Worm (Caenorhabditis elegans): ENCODE results near the gene pyp-1.

Gene pyp-1

ce11 chrIV:9989416-9989815, 9.3 kb downstream of the pyp-1 start:
- TF ChIP-seq lsy-12 (tag; optimal IDR thresholded peaks at IDR 0.05) (peak; percentile 12), tbx-2 (tag; optimal IDR thresholded peaks at IDR 0.05) (no peak), nhr-237 (tag; optimal IDR thresholded peaks at IDR 0.05) (no peak), nhr-77 (tag; optimal IDR thresholded peaks at IDR 0.05) (no peak), elt-2 (tag; optimal IDR thresholded peaks at IDR 0.05) (peak; percentile 2), sea-2 (GFP tag; optimal IDR thresholded peaks at IDR 0.05) (no peak), ztf-4 (tag; optimal IDR thresholded peaks at IDR 0.05) (no peak), lin-39 (tag; optimal IDR thresholded peaks at IDR 0.05) (no peak)

ce11 chrIV:9982895-9983294, 15.8 kb downstream of the pyp-1 start, which contains the start of gene mam-2:
Gene mam-2 (plus strand): TSS chrIV:9983195.
- TF ChIP-seq daf-12 (tag; optimal IDR thresholded peaks at IDR 0.05) (no peak), ceh-16 (tag; optimal IDR thresholded peaks at IDR 0.05) (no peak), egl-27 (tag; optimal IDR thresholded peaks at IDR 0.05) (no peak), eor-1 (tag; optimal IDR thresholded peaks at IDR 0.05) (no peak), ama-1 (optimal IDR thresholded peaks at IDR 0.05) (no peak), nhr-77 (tag; optimal IDR thresholded peaks at IDR 0.05) (no peak), jun-1 (tag; optimal IDR thresholded peaks at IDR 0.05) (no peak), fos-1 (tag; optimal IDR thresholded peaks at IDR 0.05) (no peak), ztf-4 (tag; optimal IDR thresholded peaks at IDR 0.05) (no peak), skn-1 (tag; optimal IDR thresholded peaks at IDR 0.05) (no peak), fkh-2 (tag; optimal IDR thresholded peaks at IDR 0.05) (no peak), egl-5 (tag; optimal IDR thresholded peaks at IDR 0.05) (no peak), fkh-10 (GFP tag; optimal IDR thresholded peaks at IDR 0.05) (no peak), ceh-28 (tag; optimal IDR thresholded peaks at IDR 0.05) (no peak), nhr-67 (tag; optimal IDR thresholded peaks at IDR 0.05) (no peak), unc-62 (GFP tag; optimal IDR thresholded peaks at IDR 0.05) (no peak), ztf-11 (tag; optimal IDR thresholded peaks at IDR 0.05) (no peak)

- TF ChIP-seq nfya-1 (tag; optimal IDR thresholded peaks at IDR 0.05; ENCODE audit: insufficient read depth) (peak; percentile 6), fos-1 (tag; optimal IDR thresholded peaks at IDR 0.05) (no peak), lin-15B (tag; optimal IDR thresholded peaks at IDR 0.05) (peak; percentile 4)
These were observed 16.4 kb downstream of the pyp-1 start, which contains the start of gene rrp-1 for ce11 chrIV:9982226-9982794. Gene rrp-1 (minus strand): TSS chrIV:9982276.

- TF ChIP-seq zag-1 (tag; optimal IDR thresholded peaks at IDR 0.05) (no peak), sea-2 (GFP tag; optimal IDR thresholded peaks at IDR 0.05) (no peak), lin-39 (tag; optimal IDR thresholded peaks at IDR 0.05) (no peak), nhr-77 (tag; optimal IDR thresholded peaks at IDR 0.05) (no peak), egl-27 (tag; optimal IDR thresholded peaks at IDR 0.05) (no peak), nhr-237 (tag; optimal IDR thresholded peaks at IDR 0.05) (no peak), fkh-10 (GFP tag; optimal IDR thresholded peaks at IDR 0.05) (no peak), ZK546.5 (tag; optimal IDR thresholded peaks at IDR 0.05) (no peak), nhr-76 (tag; optimal IDR thresholded peaks at IDR 0.05) (no peak), jun-1 (tag; optimal IDR thresholded peaks at IDR 0.05) (no peak), ceh-9 (tag; optimal IDR thresholded peaks at IDR 0.05) (no peak), nhr-12 (tag; optimal IDR thresholded peaks at IDR 0.05) (no peak), ceh-82 (tag; optimal IDR thresholded peaks at IDR 0.05) (no peak), fkh-2 (tag; optimal IDR thresholded peaks at IDR 0.05) (no peak), nhr-43 (tag; optimal IDR thresholded peaks at IDR 0.05; ENCODE audit: poor library complexity, severe bottlenecking) (no peak)
These were observed 21.0 kb downstream of the pyp-1 start, which contains the start of gene dhp-2 for ce11 chrIV:9977602-9978172. Gene dhp-2 (plus strand): TSS chrIV:9978122.

- no peak for TF ChIP-seq elt-2 (tag; optimal IDR thresholded peaks at IDR 0.05)
- no peak for TF ChIP-seq nhr-43 (tag; optimal IDR thresholded peaks at IDR 0.05; ENCODE audit: poor library complexity, severe bottlenecking)
- no peak for TF ChIP-seq egl-5 (tag; optimal IDR thresholded peaks at IDR 0.05)
- no peak for TF ChIP-seq nhr-12 (tag; optimal IDR thresholded peaks at IDR 0.05)
- TF ChIP-seq ZK546.5 (tag; optimal IDR thresholded peaks at IDR 0.05): no peak
- TF ChIP-seq mdl-1 (tag; optimal IDR thresholded peaks at IDR 0.05): no peak
- TF ChIP-seq pqm-1 (tag; optimal IDR thresholded peaks at IDR 0.05): no peak
- no peak for TF ChIP-seq lin-15B (tag; optimal IDR thresholded peaks at IDR 0.05)
- TF ChIP-seq aly-2 (tag; optimal IDR thresholded peaks at IDR 0.05): no peak
- TF ChIP-seq hmg-11 (tag; optimal IDR thresholded peaks at IDR 0.05): no peak
- no peak for TF ChIP-seq nhr-237 (tag; optimal IDR thresholded peaks at IDR 0.05)
- no peak for TF ChIP-seq unc-62 (GFP tag; optimal IDR thresholded peaks at IDR 0.05)
- TF ChIP-seq skn-1 (tag; optimal IDR thresholded peaks at IDR 0.05): no peak
- no peak for TF ChIP-seq lsy-12 (tag; optimal IDR thresholded peaks at IDR 0.05)
- no peak for TF ChIP-seq zag-1 (tag; optimal IDR thresholded peaks at IDR 0.05)
These were observed 22.4 kb downstream of the pyp-1 start, which contains the start of gene C47E12.14 for ce11 chrIV:9976284-9976683. Gene C47E12.14 (minus strand): TSS chrIV:9976384.

Data from whole organism, L3 larva.